Worm (Caenorhabditis elegans): ENCODE measurements around the gene Y49E10.30.

Gene Y49E10.30

ce11 chrIII:12368462-12369306, 18.0 kb upstream of the Y49E10.30 start, which contains the start of gene his-72 (continued):
- TF ChIP-seq Y75B8A.6 (GFP tag; IDR thresholded peaks at IDR 0.05) (0 out of 2 replicates have a peak, but pooled peaks have one; percentile 5), vab-7 (GFP tag; IDR thresholded peaks at IDR 0.05) (no peak), rbr-2 (tag; optimal IDR thresholded peaks at IDR 0.05) (peak; percentile 27), snpc-1.2 (GFP tag; IDR thresholded peaks at IDR 0.05) (0 out of 2 replicates have a peak, but pooled peaks have one; percentile 21), snpc-4 (tag; optimal IDR thresholded peaks at IDR 0.05) (no peak), hlh-30 (tag; optimal IDR thresholded peaks at IDR 0.05; ENCODE audit: insufficient read depth) (peak; percentile 58), zfp-3 (GFP tag; conservative IDR thresholded peaks at IDR 0.05) (no peak), unc-62 (GFP tag; optimal IDR thresholded peaks at IDR 0.05 in 1 of 2) (peak in 1 of 2 experiments; percentile 34), unc-62 (tag; optimal IDR thresholded peaks at IDR 0.05) (no peak), jun-1 (tag; optimal IDR thresholded peaks at IDR 0.05) (no peak), ces-1 (GFP tag; optimal IDR thresholded peaks at IDR 0.05) (no peak), dve-1 (tag; optimal IDR thresholded peaks at IDR 0.05; ENCODE audit: insufficient read depth) (peak; percentile 52), nhr-10 (tag; optimal IDR thresholded peaks at IDR 0.05) (no peak), php-3 (GFP tag; IDR thresholded peaks at IDR 0.05) (no peak), daf-16 (GFP tag; optimal IDR thresholded peaks at IDR 0.05) (no peak), daf-16 (tag; optimal IDR thresholded peaks at IDR 0.05) (no peak), ceh-20 (GFP tag; IDR thresholded peaks at IDR 0.05) (no peak), F49E8.2 (tag; optimal IDR thresholded peaks at IDR 0.05; ENCODE audit: borderline replicate concordance) (no peak), ztf-7 (tag; optimal IDR thresholded peaks at IDR 0.05) (no peak), tag-97 (GFP tag; IDR thresholded peaks at IDR 0.05) (no peak), nhr-41 (GFP tag; IDR thresholded peaks at IDR 0.05) (no peak), sdz-12 (GFP tag; optimal IDR thresholded peaks at IDR 0.05) (no peak), dmd-9 (GFP tag; IDR thresholded peaks at IDR 0.05) (no peak), spr-1 (tag; optimal IDR thresholded peaks at IDR 0.05) (no peak), F10B5.3 (tag; optimal IDR thresholded peaks at IDR 0.05) (no peak), ceh-82 (tag; optimal IDR thresholded peaks at IDR 0.05) (no peak), lin-38 (GFP tag; IDR thresholded peaks at IDR 0.05) (peak; percentile 54), nhr-111 (GFP tag; optimal IDR thresholded peaks at IDR 0.05) (no peak), unc-130 (GFP tag; optimal IDR thresholded peaks at IDR 0.05) (no peak), nhr-76 (tag; optimal IDR thresholded peaks at IDR 0.05) (no peak), D1046.2 (GFP tag; IDR thresholded peaks at IDR 0.05) (no peak), fos-1 (tag; optimal IDR thresholded peaks at IDR 0.05) (no peak)

DNA sequence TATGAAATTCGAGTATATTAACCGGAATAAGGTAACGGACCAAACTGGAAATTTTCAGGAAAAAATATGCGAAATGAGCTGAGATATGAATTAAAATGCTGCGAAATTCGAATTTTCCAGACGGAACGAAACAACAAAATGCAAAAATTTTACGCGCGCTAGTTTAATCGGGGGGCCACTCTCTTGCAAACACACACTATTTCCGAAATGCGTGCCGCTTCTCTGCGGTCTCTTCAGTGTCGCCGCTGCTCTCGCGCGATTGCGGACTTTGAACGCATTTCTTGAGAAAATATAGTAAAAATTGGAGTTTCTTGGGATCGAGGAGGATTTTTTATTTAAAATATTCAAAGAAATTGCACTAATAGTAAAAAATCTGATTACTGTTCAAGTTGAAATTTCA, 17.2 kb upstream of the Y49E10.30 start:
- TF ChIP-seq madf-5 (GFP tag; IDR thresholded peaks at IDR 0.05) (no peak), ces-1 (GFP tag; optimal IDR thresholded peaks at IDR 0.05) (no peak), unc-62 (GFP tag; optimal IDR thresholded peaks at IDR 0.05 in 1 of 2) (peak in 1 of 2 experiments; percentile 56), unc-62 (tag; optimal IDR thresholded peaks at IDR 0.05) (no peak), ceh-62 (tag; optimal IDR thresholded peaks at IDR 0.05) (no peak), unc-130 (GFP tag; optimal IDR thresholded peaks at IDR 0.05) (no peak), lin-13 (GFP tag; optimal IDR thresholded peaks at IDR 0.05) (no peak), unc-39 (tag; optimal IDR thresholded peaks at IDR 0.05) (no peak), lin-1 (GFP tag; IDR thresholded peaks at IDR 0.05) (no peak), hlh-30 (tag; optimal IDR thresholded peaks at IDR 0.05; ENCODE audit: insufficient read depth) (peak; percentile 32), lin-39 (tag; optimal IDR thresholded peaks at IDR 0.05) (no peak), hmg-1.1 (GFP tag; IDR thresholded peaks at IDR 0.05) (peak; percentile 62; the same call in 1 of the 2 replicates), egl-27 (tag; optimal IDR thresholded peaks at IDR 0.05) (no peak), mdl-1 (tag; optimal IDR thresholded peaks at IDR 0.05) (peak in 1 of 2 experiments; percentile 9), aly-2 (tag; optimal IDR thresholded peaks at IDR 0.05) (no peak), nhr-237 (tag; optimal IDR thresholded peaks at IDR 0.05) (no peak), zip-11 (GFP tag; IDR thresholded peaks at IDR 0.05) (no peak), ZK337.2 (GFP tag; IDR thresholded peaks at IDR 0.05) (no peak), jun-1 (tag; optimal IDR thresholded peaks at IDR 0.05) (no peak), fos-1 (tag; optimal IDR thresholded peaks at IDR 0.05) (no peak), nhr-102 (tag; optimal IDR thresholded peaks at IDR 0.05) (no peak), aha-1 (tag) (peak; percentile 94), mep-1 (tag; optimal IDR thresholded peaks at IDR 0.05) (no peak), zfp-2 (tag; optimal IDR thresholded peaks at IDR 0.05) (no peak), dpl-1 (GFP tag; optimal IDR thresholded peaks at IDR 0.05) (peak; percentile 39), ctbp-1 (GFP tag; IDR thresholded peaks at IDR 0.05) (no peak)

Measured in whole organism, L4 larva.